Fruit fly (Drosophila melanogaster) whole organism: ENCODE results near the gene CG7029.

ENCODE experiments used
- EcR ChIP-seq, 2 experiments: fragments of >200 bp; optimal IDR thresholded peaks; 2 replicates each; lab custom pipeline; 2017; ENCODE audit warnings: missing biosample characterization in 2 of 2, missing genetic modification characterization in 2 of 2, missing genetic modification reagents in 2 of 2
- pan ChIP-seq: fragments of >200 bp; optimal IDR thresholded peaks from 2 replicates; lab custom pipeline; 2017
- psq ChIP-seq: fragments of >200 bp; optimal IDR thresholded peaks from 2 replicates; lab custom pipeline; 2017

DNA sequence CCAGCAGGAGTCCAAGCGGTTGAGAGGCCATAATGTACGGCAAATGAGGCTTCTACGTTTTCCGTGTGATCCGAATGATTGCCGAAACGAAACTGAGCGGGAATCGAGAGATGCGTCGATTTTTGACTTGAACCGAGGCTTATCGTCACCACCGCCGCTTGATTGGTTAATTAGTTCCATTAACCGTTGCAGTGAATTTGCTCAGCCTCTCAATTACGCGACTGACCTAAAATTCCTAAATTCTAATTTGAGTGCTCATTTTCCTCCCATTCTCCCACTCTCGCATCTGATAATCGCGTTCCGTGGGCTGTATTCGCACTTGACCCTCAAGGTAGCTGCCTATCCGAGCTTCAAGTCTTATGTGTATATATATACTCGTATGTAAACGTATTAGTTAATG is 15.4 kb downstream of the CG7029 start, which contains the start of gene Nepl15:
- TF ChIP-seq EcR (GFP tag; optimal IDR thresholded peaks at IDR 0.05; lab: Kevin White, UChicago), result no peak
- no peak for TF ChIP-seq pan (lab: Kevin White, UChicago)
- no peak for TF ChIP-seq psq (lab: Kevin White, UChicago)
